Worm (Caenorhabditis elegans): ENCODE measurements around the gene adh-1.

adh-1 gene

ce11 chrV:11929046-11929590 lies 41.1 kb downstream of the adh-1 start, which contains the start of gene F58H1.2:
Gene F58H1.2, plus strand, starts transcription at chrV:11929096.
- TF ChIP-seq sma-3 (GFP tag; optimal IDR thresholded peaks at IDR 0.05) (no peak), snpc-4 (tag; optimal IDR thresholded peaks at IDR 0.05) (no peak)

DNA sequence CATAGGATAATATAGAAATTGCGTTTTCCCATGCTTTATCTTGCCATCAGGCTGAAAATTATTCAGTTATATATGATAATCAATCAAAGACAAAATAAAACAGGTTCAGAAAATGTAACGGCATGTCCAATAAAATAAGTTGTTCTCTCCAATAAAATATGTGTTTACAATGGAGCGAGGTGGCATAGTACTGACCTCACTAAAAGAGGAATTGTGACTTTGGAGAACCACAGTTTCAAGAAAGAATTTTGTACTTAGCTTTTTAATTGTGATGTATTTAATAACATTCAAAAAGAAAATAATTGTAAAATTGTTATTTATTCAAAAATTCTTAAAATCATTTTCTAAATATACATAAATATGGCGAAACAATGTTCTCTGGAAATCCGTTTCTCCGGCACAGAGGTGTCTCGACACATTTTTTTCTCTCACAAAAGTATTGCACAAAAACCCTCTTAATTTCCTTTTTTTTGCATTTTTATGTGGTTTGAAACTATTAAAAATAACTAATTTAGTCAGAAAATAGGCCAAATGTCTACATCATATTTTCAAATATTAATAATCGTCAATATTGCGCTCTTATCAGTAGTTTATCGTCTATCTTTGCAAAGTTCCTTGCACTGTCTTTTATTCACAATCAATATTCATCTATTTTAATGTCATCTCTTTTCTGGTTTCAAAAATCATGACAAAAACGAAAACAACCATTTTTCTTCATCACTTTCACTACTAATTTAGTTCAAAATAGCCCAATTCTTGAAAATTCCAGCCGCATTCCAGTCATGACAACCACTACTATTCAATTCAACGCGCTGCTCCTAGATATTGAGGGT lies 45.4 kb downstream of the adh-1 start, which contains the start of the genes aman-2 and F58H1.3:
TSS of gene aman-2 (minus strand) at position 51 of the 833 bp plus-strand sequence.
TSS of gene F58H1.3 (plus strand) at position 783 of the 833 bp plus-strand sequence.
- TF ChIP-seq ztf-1 (GFP tag; conservative IDR thresholded peaks at IDR 0.05) (no peak), elt-1 (tag; optimal IDR thresholded peaks at IDR 0.05) (no peak), Y55F3AM.14 (GFP tag; optimal IDR thresholded peaks at IDR 0.05) (no peak), blmp-1 (tag; optimal IDR thresholded peaks at IDR 0.05; ENCODE audit: insufficient read depth) (no peak), elt-3 (tag; optimal IDR thresholded peaks at IDR 0.05) (no peak), ztf-4 (tag; optimal IDR thresholded peaks at IDR 0.05) (no peak), dmd-4 (tag; optimal IDR thresholded peaks at IDR 0.05) (no peak), fos-1 (tag; optimal IDR thresholded peaks at IDR 0.05) (peak; percentile 6), lin-11 (tag; optimal IDR thresholded peaks at IDR 0.05) (no peak), lin-39 (tag; optimal IDR thresholded peaks at IDR 0.05) (no peak), lin-13 (GFP tag; optimal IDR thresholded peaks at IDR 0.05) (peak; percentile 36), ama-1 (optimal IDR thresholded peaks at IDR 0.05) (no peak), aly-2 (tag; optimal IDR thresholded peaks at IDR 0.05) (no peak), unc-55 (GFP tag; optimal IDR thresholded peaks at IDR 0.05) (peak; percentile 66), nhr-129 (tag; optimal IDR thresholded peaks at IDR 0.05) (peak; percentile 37), nhr-11 (tag; optimal IDR thresholded peaks at IDR 0.05) (no peak), egl-27 (tag; optimal IDR thresholded peaks at IDR 0.05) (no peak), alr-1 (tag; optimal IDR thresholded peaks at IDR 0.05) (no peak), sma-3 (GFP tag; optimal IDR thresholded peaks at IDR 0.05) (peak; percentile 60), ZK546.5 (tag; optimal IDR thresholded peaks at IDR 0.05) (no peak), nhr-21 (tag; optimal IDR thresholded peaks at IDR 0.05) (no peak), nhr-6 (tag; optimal IDR thresholded peaks at IDR 0.05) (no peak), crh-2 (tag; optimal IDR thresholded peaks at IDR 0.05) (peak; percentile 26), C34F6.9 (tag; optimal IDR thresholded peaks at IDR 0.05) (peak; percentile 82), nhr-25 (tag; optimal IDR thresholded peaks at IDR 0.05) (no peak), snpc-4 (tag; optimal IDR thresholded peaks at IDR 0.05) (peak; percentile 11), sma-9 (GFP tag; optimal IDR thresholded peaks at IDR 0.05) (no peak), sma-9 (tag; optimal IDR thresholded peaks at IDR 0.05) (no peak), mdl-1 (tag; optimal IDR thresholded peaks at IDR 0.05) (no peak), mab-5 (tag; optimal IDR thresholded peaks at IDR 0.05) (no peak), unc-62 (GFP tag; optimal IDR thresholded peaks at IDR 0.05) (no peak), lsy-2 (tag; optimal IDR thresholded peaks at IDR 0.05) (peak in 1 of 2 experiments; percentile 70), R02D3.7 (tag; optimal IDR thresholded peaks at IDR 0.05) (no peak), mbf-1 (tag; optimal IDR thresholded peaks at IDR 0.05) (no peak), zag-1 (tag; optimal IDR thresholded peaks at IDR 0.05) (no peak)

- TF ChIP-seq gmeb-1 (tag; optimal IDR thresholded peaks at IDR 0.05) (no peak), lin-13 (GFP tag; optimal IDR thresholded peaks at IDR 0.05) (no peak), sma-3 (GFP tag; optimal IDR thresholded peaks at IDR 0.05) (no peak), nhr-23 (tag; optimal IDR thresholded peaks at IDR 0.05) (no peak), nhr-129 (tag; optimal IDR thresholded peaks at IDR 0.05) (no peak), nhr-21 (tag; optimal IDR thresholded peaks at IDR 0.05) (no peak), ama-1 (optimal IDR thresholded peaks at IDR 0.05) (no peak)
These were observed 46.8 kb downstream of the adh-1 start, which contains the start of gene F58H1.8 for ce11 chrV:11934848-11935247. Gene F58H1.8, plus strand, starts transcription at chrV:11935148.

DNA sequence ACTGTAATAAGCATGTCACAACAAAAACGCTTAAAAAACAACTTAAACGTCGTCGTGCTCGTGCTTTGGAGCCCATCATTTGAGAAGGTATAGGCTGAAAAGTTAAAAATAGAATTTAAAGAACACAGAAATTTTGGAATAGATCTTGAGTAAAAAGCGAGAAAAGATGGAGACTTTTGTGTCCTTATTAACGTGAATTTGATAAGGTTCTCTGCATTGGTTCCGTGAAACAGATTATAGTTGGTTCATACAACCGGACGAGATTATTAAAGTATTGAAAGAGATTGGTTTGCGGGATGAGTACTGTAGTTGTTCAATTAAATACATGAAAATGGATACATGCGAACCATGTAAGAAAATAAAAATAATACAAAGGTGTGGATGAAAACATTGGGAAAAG lies 49.7 kb downstream of the adh-1 start, which contains the start of gene gpla-1:
TSS of gene gpla-1 (minus strand) at position 101 of the 400 bp plus-strand sequence.
- TF ChIP-seq nhr-77 (tag; optimal IDR thresholded peaks at IDR 0.05) (no peak), lin-11 (tag; optimal IDR thresholded peaks at IDR 0.05) (no peak), ceh-82 (tag; optimal IDR thresholded peaks at IDR 0.05) (no peak), unc-39 (tag; optimal IDR thresholded peaks at IDR 0.05) (no peak), dmd-4 (tag; optimal IDR thresholded peaks at IDR 0.05) (no peak), sma-3 (GFP tag; optimal IDR thresholded peaks at IDR 0.05) (no peak), ztf-1 (GFP tag; conservative IDR thresholded peaks at IDR 0.05) (no peak)

Measured in whole organism, L2 larva.